Fruit fly (Drosophila melanogaster) whole organism, wandering third instar larva: ENCODE results near the gene CG10555.

Experiments
- Abd-B ChIP-seq: fragments of >200 bp; optimal IDR thresholded peaks from 2 replicates; lab custom pipeline; 2017; ENCODE audit warnings: missing biosample characterization, missing genetic modification characterization
- CG32264 ChIP-seq: fragments of 200-800 bp; sonication (Bioruptor generic); optimal IDR thresholded peaks from 2 replicates; lab custom pipeline; 2016; ENCODE audit warnings: missing biosample characterization, missing genetic modification characterization
- CG9705 ChIP-seq: fragments of 200-800 bp; sonication (Bioruptor generic); optimal IDR thresholded peaks from 2 replicates; lab custom pipeline; 2018; ENCODE audit warnings: missing biosample characterization, mild to moderate bottlenecking, missing genetic modification characterization
- CrebA ChIP-seq: fragments of 200-800 bp; sonication (Bioruptor generic); optimal IDR thresholded peaks from 2 replicates; lab custom pipeline; 2016; ENCODE audit warnings: missing biosample characterization, mild to moderate bottlenecking, missing genetic modification characterization, borderline replicate concordance
- Dfd ChIP-seq: fragments of >200 bp; optimal IDR thresholded peaks from 2 replicates; lab custom pipeline; 2017; ENCODE audit warnings: missing biosample characterization, missing genetic modification characterization
- Dif ChIP-seq: fragments of 200-275, 200-300 bp; sonication (Bioruptor generic); optimal IDR thresholded peaks from 2 replicates; lab custom pipeline; 2018; ENCODE audit warnings: missing biosample characterization, missing genetic modification characterization; ENCODE audit not compliant: partially characterized antibody
- HLH106 ChIP-seq: fragments of 200-800 bp; optimal IDR thresholded peaks from 3 replicates; lab custom pipeline; 2019; ENCODE audit warnings: missing biosample characterization, mild to moderate bottlenecking, missing genetic modification characterization, moderate library complexity
- Hnf4 ChIP-seq: fragments of 200-800 bp; sonication (Bioruptor generic); optimal IDR thresholded peaks from 2 replicates; lab custom pipeline; 2016; ENCODE audit warnings: missing biosample characterization, mild to moderate bottlenecking, missing genetic modification characterization
- Hr78 ChIP-seq: fragments of >200 bp; optimal IDR thresholded peaks from 2 replicates; lab custom pipeline; 2017; ENCODE audit warnings: missing biosample characterization, missing genetic modification characterization
- Hr83 ChIP-seq: fragments of 200-300 bp; sonication (Bioruptor generic); optimal IDR thresholded peaks from 2 replicates; lab custom pipeline; 2016; ENCODE audit warnings: missing biosample characterization, mild to moderate bottlenecking, missing genetic modification characterization, moderate library complexity; ENCODE audit not compliant: poor library complexity, severe bottlenecking
- Mio ChIP-seq: sonication (Bioruptor generic); optimal IDR thresholded peaks from 2 replicates; lab custom pipeline; 2016; ENCODE audit warnings: missing biosample characterization, missing genetic modification characterization
- Myc ChIP-seq: fragments of >200 bp; optimal IDR thresholded peaks from 2 replicates; lab custom pipeline; 2017
- N ChIP-seq: fragments of >200 bp; optimal IDR thresholded peaks from 2 replicates; lab custom pipeline; 2018; ENCODE audit warnings: missing biosample characterization, missing external identifiers, missing genetic modification characterization
- OdsH ChIP-seq: fragments of 200-800 bp; sonication (Bioruptor generic); optimal IDR thresholded peaks from 2 replicates; lab custom pipeline; 2016; ENCODE audit warnings: missing biosample characterization, mild to moderate bottlenecking, missing genetic modification characterization
- Rel ChIP-seq, 2 experiments: fragments of 200-800 bp; sonication (Bioruptor generic) in 1 of 2; optimal IDR thresholded peaks; 2 replicates in 1 of 2; 3 replicates in 1 of 2; lab custom pipeline; 2016 to 2019; ENCODE audit warnings: mild to moderate bottlenecking in 2 of 2, missing biosample characterization in 2 of 2, missing genetic modification characterization in 2 of 2, moderate library complexity in 1 of 2
- Sp1 ChIP-seq: fragments of 200-800 bp; sonication (Bioruptor generic); optimal IDR thresholded peaks from 3 replicates; lab custom pipeline; 2019; ENCODE audit warnings: missing biosample characterization, mild to moderate bottlenecking, missing genetic modification characterization, moderate library complexity
- br ChIP-seq: fragments of 200-800 bp; sonication (Bioruptor generic); optimal IDR thresholded peaks from 2 replicates; lab custom pipeline; 2016; ENCODE audit warnings: missing biosample characterization, missing genetic modification characterization
- brk ChIP-seq: fragments of 200-800 bp; sonication (Bioruptor generic); optimal IDR thresholded peaks from 2 replicates; lab custom pipeline; 2016; ENCODE audit warnings: missing biosample characterization, mild to moderate bottlenecking, missing genetic modification characterization
- dl ChIP-seq, 2 experiments: fragments of 175-275, 200-275 bp in 1 of 2; fragments of 200-275 bp in 1 of 2; sonication (Bioruptor generic); optimal IDR thresholded peaks; lab custom pipeline; 2018; ENCODE audit warnings: mild to moderate bottlenecking in 2 of 2, missing biosample characterization in 2 of 2, missing genetic modification characterization in 2 of 2, moderate library complexity in 2 of 2; ENCODE audit not compliant: partially characterized antibody in 2 of 2, insufficient read depth in 1 of 2
- dmrt93B ChIP-seq: fragments of 200-800 bp; sonication (Bioruptor generic); optimal IDR thresholded peaks from 2 replicates; lab custom pipeline; 2018; ENCODE audit warnings: missing biosample characterization, mild to moderate bottlenecking, missing genetic modification characterization
- dsf ChIP-seq: sonication (Bioruptor generic); optimal IDR thresholded peaks from 2 replicates; lab custom pipeline; 2016; ENCODE audit warnings: missing biosample characterization, missing genetic modification characterization, borderline replicate concordance
- ey ChIP-seq: fragments of 200-800 bp; sonication (Bioruptor generic); optimal IDR thresholded peaks from 2 replicates; lab custom pipeline; 2016; ENCODE audit warnings: missing biosample characterization, missing genetic modification characterization
- foxo ChIP-seq, 2 experiments: fragments of 200-800 bp; sonication (Bioruptor generic); optimal IDR thresholded peaks; 2 replicates in 1 of 2; 3 replicates in 1 of 2; lab custom pipeline; 2016 to 2017; ENCODE audit warnings: missing biosample characterization in 2 of 2, missing genetic modification characterization in 2 of 2
- fru ChIP-seq: fragments of 200-800 bp; sonication (Bioruptor generic); optimal IDR thresholded peaks from 3 replicates; lab custom pipeline; 2016; ENCODE audit warnings: missing biosample characterization, mild to moderate bottlenecking, missing genetic modification characterization
- h ChIP-seq: fragments of 200-800 bp; sonication (Bioruptor generic); optimal IDR thresholded peaks from 3 replicates; lab custom pipeline; 2016; ENCODE audit warnings: missing biosample characterization, mild to moderate bottlenecking, missing genetic modification characterization
- jim ChIP-seq: fragments of 175-275, 200-325 bp; sonication (Bioruptor generic); optimal IDR thresholded peaks from 2 replicates; lab custom pipeline; 2016; ENCODE audit warnings: missing biosample characterization, mild to moderate bottlenecking, missing genetic modification characterization
- pan ChIP-seq: fragments of >200 bp; optimal IDR thresholded peaks from 2 replicates; lab custom pipeline; 2017
- psq ChIP-seq: fragments of 200-800 bp; sonication (Bioruptor generic); optimal IDR thresholded peaks from 3 replicates; lab custom pipeline; 2017; ENCODE audit warnings: missing biosample characterization, mild to moderate bottlenecking, missing genetic modification characterization, moderate library complexity
- rgr ChIP-seq: fragments of 200-800 bp; sonication (Bioruptor generic); optimal IDR thresholded peaks from 3 replicates; lab custom pipeline; 2016; ENCODE audit warnings: missing biosample characterization, mild to moderate bottlenecking, missing genetic modification characterization
- sage ChIP-seq: fragments of 200-800 bp; sonication (Bioruptor generic); optimal IDR thresholded peaks from 2 replicates; lab custom pipeline; 2016; ENCODE audit warnings: missing biosample characterization, mild to moderate bottlenecking, missing genetic modification characterization
- sv ChIP-seq: fragments of 200-800 bp; sonication (Bioruptor generic); optimal IDR thresholded peaks from 3 replicates; lab custom pipeline; 2016; ENCODE audit warnings: missing biosample characterization, missing genetic modification characterization
- tai ChIP-seq: sonication (Bioruptor generic); optimal IDR thresholded peaks from 2 replicates; lab custom pipeline; 2016; ENCODE audit warnings: missing biosample characterization, missing genetic modification characterization
- usp ChIP-seq: fragments of >200 bp; optimal IDR thresholded peaks from 2 replicates; lab custom pipeline; 2017; ENCODE audit warnings: missing biosample characterization, missing genetic modification characterization
- woc ChIP-seq: sonication (Bioruptor generic); optimal IDR thresholded peaks from 2 replicates; lab custom pipeline; 2016; ENCODE audit warnings: missing biosample characterization, mild to moderate bottlenecking, missing genetic modification characterization

CG10555 gene

DNA sequence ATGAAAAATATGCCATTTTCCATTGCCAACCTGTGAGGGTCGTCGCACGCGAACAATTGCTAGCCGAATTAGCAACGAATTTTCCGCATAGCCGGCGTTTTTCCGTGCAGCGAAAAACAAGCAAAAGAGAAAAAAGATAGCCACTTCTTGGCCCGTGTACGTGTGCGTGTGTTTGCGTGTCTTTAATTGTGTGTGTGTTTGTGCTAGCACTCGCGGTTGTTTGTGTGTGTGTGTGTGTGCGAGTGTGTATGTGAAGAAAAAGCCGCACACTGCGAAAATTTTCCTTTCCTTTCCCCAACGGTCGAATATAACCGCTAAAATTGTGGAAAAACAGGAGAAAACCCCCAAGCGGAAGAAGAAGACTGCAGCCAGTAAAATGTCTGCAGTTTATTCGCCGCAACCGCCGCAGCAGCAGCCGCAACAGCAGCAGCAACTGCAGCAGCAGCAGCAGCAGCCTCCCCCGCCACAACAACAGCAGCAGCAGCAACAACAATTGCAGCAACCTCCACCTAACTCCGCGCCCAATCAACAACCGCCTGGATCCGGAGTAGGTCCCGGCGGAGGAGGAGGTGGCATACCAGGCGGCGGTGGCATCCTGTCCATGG, 381 bp downstream of the CG10555 start:
- peak; percentile 40 for TF ChIP-seq N
- TF ChIP-seq Dfd (GFP tag; lab: Kevin White, UChicago): peak; percentile 5
- no peak for TF ChIP-seq woc (GFP tag; lab: Kevin White, UChicago)

DNA sequence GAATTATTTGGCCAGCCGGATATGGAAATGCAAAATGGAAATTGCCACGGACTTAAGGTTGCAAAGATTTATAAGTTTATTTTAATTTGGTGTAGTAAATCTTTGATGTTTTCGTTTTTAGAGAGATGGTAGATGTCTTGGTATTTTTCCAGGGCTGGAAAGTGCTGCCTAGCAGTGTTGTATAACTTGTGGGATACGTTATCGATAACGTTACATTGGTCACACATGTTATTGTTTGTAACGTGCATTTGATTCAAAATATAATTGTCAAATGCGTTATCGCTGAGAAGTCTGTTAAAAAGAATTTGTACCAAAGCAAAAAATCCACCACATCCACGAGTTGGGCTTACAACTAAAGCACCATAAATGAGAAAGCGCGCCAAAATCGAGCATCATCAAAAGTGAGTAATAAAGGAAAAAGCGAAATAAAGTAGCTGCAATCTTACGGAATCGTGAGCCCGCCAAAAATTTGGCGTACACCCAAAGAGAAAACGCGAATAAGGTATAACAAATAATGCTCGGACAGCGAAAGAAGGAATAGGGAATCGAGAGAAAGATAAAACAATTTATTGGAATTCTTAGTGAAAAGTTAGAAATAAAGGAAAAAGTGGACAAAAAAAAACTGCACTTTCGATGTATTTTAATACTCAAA, 8.5 kb downstream of the CG10555 start, which contains the start of gene PIG-T:
TSS of gene PIG-T (minus strand) at position 140 of the 652 bp plus-strand sequence.
- peak; percentile 20 for TF ChIP-seq rgr
- no peak for TF ChIP-seq Mio (GFP tag; lab: Kevin White, UChicago)

DNA sequence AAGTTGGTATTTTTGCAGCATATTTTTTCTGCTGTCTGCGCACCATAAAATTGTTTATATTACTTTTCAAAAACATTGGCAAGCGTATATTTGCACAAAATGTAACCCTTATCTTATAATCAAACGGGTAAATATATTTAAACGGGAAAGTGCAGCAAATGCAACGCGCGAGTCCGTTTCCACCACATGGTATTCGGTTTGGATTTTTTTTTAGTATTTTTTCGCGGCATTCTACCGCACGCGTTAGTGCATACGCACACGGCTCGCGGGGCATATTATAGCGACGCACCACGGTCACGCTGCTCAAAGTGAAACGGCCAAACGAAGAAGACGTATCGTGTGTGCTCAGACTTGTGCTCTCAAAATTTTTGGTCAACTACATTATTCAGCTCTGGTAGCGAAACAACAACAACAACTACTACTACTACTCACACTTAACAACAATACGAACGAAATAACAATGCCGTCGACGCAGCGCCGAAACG, 10.3 kb downstream of the CG10555 start, which contains the start of gene Trf2:
TSS of gene Trf2 (plus strand) at position 302 of the 485 bp plus-strand sequence.
- TF ChIP-seq Sp1 (GFP tag; lab: Kevin White, UChicago) (peak; percentile 3), Rel (GFP tag; optimal IDR thresholded peaks at IDR 0.05; lab: Kevin White, UChicago) (no peak), Rel (tag; optimal IDR thresholded peaks at IDR 0.05; lab: Kevin White, UChicago) (peak; percentile 15), sage (GFP tag; lab: Kevin White, UChicago) (no peak), ey (GFP tag; lab: Kevin White, UChicago) (no peak), Hnf4 (GFP tag; lab: Kevin White, UChicago) (peak; percentile 47), jim (GFP tag; lab: Kevin White, UChicago) (no peak), HLH106 (tag; lab: Kevin White, UChicago) (no peak), foxo (GFP tag; optimal IDR thresholded peaks at IDR 0.05; lab: Kevin White, UChicago) (peak in 1 of 2 experiments; percentile 8), Dif (GFP tag; lab: Kevin White, UChicago) (peak; percentile 22), rgr (peak; percentile 42), Myc (peak; percentile 49), h (GFP tag; lab: Kevin White, UChicago) (peak; percentile 5)

DNA sequence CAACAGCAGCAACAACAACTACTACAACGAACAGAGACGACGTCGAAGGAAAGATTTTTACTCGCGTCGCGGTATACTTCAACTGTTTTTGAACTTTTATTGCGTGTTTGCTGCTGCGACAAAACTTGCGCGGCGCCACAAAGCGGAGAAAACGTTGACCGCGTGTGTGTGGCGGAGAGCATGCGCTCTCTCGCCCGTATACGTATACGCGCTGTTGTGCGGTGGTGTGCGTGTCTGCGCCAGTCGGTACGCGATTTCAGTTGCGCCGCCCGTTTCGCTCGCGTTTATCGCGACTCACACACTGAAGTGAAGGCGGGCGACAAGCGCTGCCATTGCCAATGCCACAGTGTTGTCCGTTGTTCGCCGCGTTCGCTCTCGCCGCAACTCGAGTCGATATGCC, 11.1 kb downstream of the CG10555 start:
- no peak for TF ChIP-seq sv
- no peak for TF ChIP-seq usp (GFP tag; lab: Kevin White, UChicago)
- no peak for TF ChIP-seq Hr78
- peak; percentile 69 to 75 for TF ChIP-seq dl (GFP tag; optimal IDR thresholded peaks at IDR 0.05; lab: Kevin White, UChicago; ENCODE audit: insufficient read depth in 1 of 2, partially characterized antibody in 2 of 2)
- peak; percentile 85 for TF ChIP-seq Rel (GFP tag; optimal IDR thresholded peaks at IDR 0.05; lab: Kevin White, UChicago)
- TF ChIP-seq Rel (tag; optimal IDR thresholded peaks at IDR 0.05; lab: Kevin White, UChicago): peak; percentile 81
- TF ChIP-seq Sp1 (GFP tag; lab: Kevin White, UChicago): peak; percentile 83
- TF ChIP-seq h (GFP tag; lab: Kevin White, UChicago): peak; percentile 23
- no peak for TF ChIP-seq psq (GFP tag; lab: Kevin White, UChicago)
- no peak for TF ChIP-seq Mio (GFP tag; lab: Kevin White, UChicago)
- peak; percentile 21 for TF ChIP-seq fru (GFP tag; lab: Kevin White, UChicago)
- TF ChIP-seq jim (GFP tag; lab: Kevin White, UChicago): no peak
- TF ChIP-seq foxo (GFP tag; optimal IDR thresholded peaks at IDR 0.05; lab: Kevin White, UChicago): peak in 1 of 2 experiments; percentile 75
- peak; percentile 76 for TF ChIP-seq CG32264
- TF ChIP-seq Hnf4 (GFP tag; lab: Kevin White, UChicago): peak; percentile 13
- peak; percentile 90 for TF ChIP-seq Hr83 (GFP tag; lab: Kevin White, UChicago)
- TF ChIP-seq dsf (GFP tag; lab: Kevin White, UChicago): no peak
- peak; percentile 34 for TF ChIP-seq rgr
- peak; percentile 85 for TF ChIP-seq sage (GFP tag; lab: Kevin White, UChicago)
- TF ChIP-seq Myc: no peak
- peak; percentile 23 for TF ChIP-seq Dif (GFP tag; lab: Kevin White, UChicago)
- TF ChIP-seq pan (lab: Kevin White, UChicago): no peak
- no peak for TF ChIP-seq tai
- peak; percentile 50 for TF ChIP-seq woc (GFP tag; lab: Kevin White, UChicago)
- no peak for TF ChIP-seq CrebA (GFP tag; lab: Kevin White, UChicago)
- no peak for TF ChIP-seq dmrt93B (GFP tag; lab: Kevin White, UChicago)
- TF ChIP-seq ey (GFP tag; lab: Kevin White, UChicago): no peak
- peak; percentile 85 for TF ChIP-seq brk (GFP tag; lab: Kevin White, UChicago)
- peak; percentile 23 for TF ChIP-seq br (GFP tag; lab: Kevin White, UChicago)
- TF ChIP-seq HLH106 (tag; lab: Kevin White, UChicago): peak; percentile 21
- peak; percentile 24 for TF ChIP-seq CG9705
- peak; percentile 7 for TF ChIP-seq N
- TF ChIP-seq Abd-B (GFP tag; lab: Kevin White, UChicago): no peak
- TF ChIP-seq OdsH: no peak
- no peak for TF ChIP-seq Dfd (GFP tag; lab: Kevin White, UChicago)
- TF ChIP-seq, all 38 proteins: peak for 18
